Fruit fly (Drosophila melanogaster): Measurements from ENCODE around the gene Mrp4.

- TF ChIP-seq CTCF (optimal IDR thresholded peaks at IDR 0.05) (peak; percentile 54 to 61), CG8478 (optimal IDR thresholded peaks at IDR 0.05) (no peak)
Measured at dm6 chr3R:11589764-11590358, 20.8 kb downstream of the Mrp4 start, which contains the start of gene CG6791.
